Fruit fly (Drosophila melanogaster): ENCODE results near the gene Atet.

The Atet gene

dm6 chr2L:4375035-4376009 is 41.6 kb downstream of the Atet start (continued):
- TF ChIP-seq bsh (GFP tag; optimal IDR thresholded peaks at IDR 0.05) (peak in 1 of 2 experiments; percentile 33), D (optimal IDR thresholded peaks at IDR 0.05) (no peak), D (GFP tag; optimal IDR thresholded peaks at IDR 0.05) (peak; percentile 6), CG8281 (tag; optimal IDR thresholded peaks at IDR 0.05) (peak; percentile 81), CG12104 (GFP tag; optimal IDR thresholded peaks at IDR 0.05) (no peak), CG17612 (GFP tag; IDR thresholded peaks at IDR 0.05) (peak; percentile 22; the same call in 1 of the 2 replicates), Dek (tag; optimal IDR thresholded peaks at IDR 0.05) (peak; percentile 2), sd (tag; optimal IDR thresholded peaks at IDR 0.05) (peak; percentile 81), NFAT (GFP tag; IDR thresholded peaks at IDR 0.05) (peak; percentile 22; the same call in 1 of the 2 replicates), CG10431 (GFP tag; optimal IDR thresholded peaks at IDR 0.05) (peak; percentile 43), Blimp-1 (GFP tag; optimal IDR thresholded peaks at IDR 0.05) (peak; percentile 37), CG18011 (GFP tag; optimal IDR thresholded peaks at IDR 0.05) (no peak), ase (GFP tag; IDR thresholded peaks at IDR 0.05) (0 out of 3 replicates have a peak, but pooled peaks have one; percentile 12), CG9215 (GFP tag; IDR thresholded peaks at IDR 0.05) (no peak), CG10543 (GFP tag; optimal IDR thresholded peaks at IDR 0.05) (peak; percentile 25), CG14014 (GFP tag; IDR thresholded peaks at IDR 0.05) (0 out of 2 replicates have a peak, but pooled peaks have one; percentile 26), CG4328 (GFP tag; optimal IDR thresholded peaks at IDR 0.05) (no peak), CG11247 (GFP tag; IDR thresholded peaks at IDR 0.05) (no peak), CG6683 (GFP tag; optimal IDR thresholded peaks at IDR 0.05) (no peak), CG6813 (GFP tag; optimal IDR thresholded peaks at IDR 0.05) (peak; percentile 39), CG5953 (GFP tag; IDR thresholded peaks at IDR 0.05) (peak; percentile 55; the same call in 1 of the 2 replicates), CG12299 (tag; optimal IDR thresholded peaks at IDR 0.05) (no peak), CG2120 (GFP tag; optimal IDR thresholded peaks at IDR 0.05) (peak; percentile 1), Atf6 (GFP tag; IDR thresholded peaks at IDR 0.05) (no peak), dm (GFP tag; optimal IDR thresholded peaks at IDR 0.05) (no peak), MTF-1 (GFP tag; optimal IDR thresholded peaks at IDR 0.05; ENCODE audit: borderline replicate concordance) (peak; percentile 6), az2 (GFP tag; optimal IDR thresholded peaks at IDR 0.05) (no peak), CG12942 (GFP tag; optimal IDR thresholded peaks at IDR 0.05) (no peak), dysf (GFP tag; IDR thresholded peaks at IDR 0.05) (0 out of 3 replicates have a peak, but pooled peaks have one; percentile 17), CG10209 (GFP tag; optimal IDR thresholded peaks at IDR 0.05) (peak; percentile 4), nerfin-1 (tag; optimal IDR thresholded peaks at IDR 0.05) (peak; percentile 2), Pdp1 (GFP tag; optimal IDR thresholded peaks at IDR 0.05) (peak in 1 of 2 experiments; percentile 6), ci (GFP tag; IDR thresholded peaks at IDR 0.05) (0 out of 3 replicates have a peak, but pooled peaks have one; percentile 28), HLH4C (GFP tag; IDR thresholded peaks at IDR 0.05; ENCODE audit: partially characterized antibody) (no peak), CG12769 (tag; optimal IDR thresholded peaks at IDR 0.05) (peak; percentile 22), CG9609 (GFP tag; optimal IDR thresholded peaks at IDR 0.05) (no peak), CG5180 (GFP tag; optimal IDR thresholded peaks at IDR 0.05) (no peak), hth (optimal IDR thresholded peaks at IDR 0.05) (no peak), nom (GFP tag; optimal IDR thresholded peaks at IDR 0.05) (peak; percentile 83), CG1233 (GFP tag; optimal IDR thresholded peaks at IDR 0.05) (no peak), chinmo (GFP tag; IDR thresholded peaks at IDR 0.05; ENCODE audit: partially characterized antibody) (0 out of 4 replicates have a peak, but pooled peaks have one; percentile 29), Aef1 (GFP tag; IDR thresholded peaks at IDR 0.05) (no peak), E2f2 (GFP tag; IDR thresholded peaks at IDR 0.05) (no peak), zfh1 (GFP tag; IDR thresholded peaks at IDR 0.05) (0 out of 3 replicates have a peak, but pooled peaks have one; percentile 27), CG8765 (GFP tag; IDR thresholded peaks at IDR 0.05) (no peak), phol (tag; optimal IDR thresholded peaks at IDR 0.05) (peak; percentile 8), HLH3B (GFP tag; IDR thresholded peaks at IDR 0.05) (0 out of 2 replicates have a peak, but pooled peaks have one; percentile 28)

All from whole organism, embryonic.